Worm (Caenorhabditis elegans) whole organism, L2 larva: ENCODE data around the gene atl-1.

ENCODE experiments used
- egl-27 ChIP-seq: sonication (generic microtip); optimal IDR thresholded peaks from 3 replicates; lab custom pipeline; 2017; ENCODE audit warnings: missing biosample characterization, missing genetic modification reagents, missing genetic modification characterization
- lin-13 ChIP-seq: fragments of 150-350 bp; optimal IDR thresholded peaks from 2 replicates; lab custom pipeline; 2014; ENCODE audit warnings: missing biosample characterization, missing genetic modification reagents, missing genetic modification characterization
- nhr-10 ChIP-seq: sonication (generic microtip); optimal IDR thresholded peaks from 2 replicates; lab custom pipeline; 2017; ENCODE audit warnings: missing biosample characterization, missing genetic modification characterization
- nhr-237 ChIP-seq: fragments of 150-350 bp; optimal IDR thresholded peaks from 2 replicates; lab custom pipeline; 2014; ENCODE audit warnings: missing biosample characterization, missing genetic modification characterization
- unc-39 ChIP-seq: fragments of 150-350 bp; optimal IDR thresholded peaks from 2 replicates; lab custom pipeline; 2014; ENCODE audit warnings: missing biosample characterization, missing genetic modification characterization
- ztf-11 ChIP-seq: sonication (generic microtip); optimal IDR thresholded peaks from 2 replicates; lab custom pipeline; 2017; ENCODE audit warnings: missing biosample characterization, missing genetic modification characterization
- ztf-4 ChIP-seq: fragments of 150-350 bp; optimal IDR thresholded peaks from 2 replicates; lab custom pipeline; 2014; ENCODE audit warnings: missing biosample characterization, missing genetic modification characterization

- TF ChIP-seq nhr-10 (tag; lab: Kevin White, UChicago) = no peak
- no peak for TF ChIP-seq ztf-11 (tag; lab: Kevin White, UChicago)
- TF ChIP-seq nhr-237 (tag; lab: Kevin White, UChicago) = no peak
- no peak for TF ChIP-seq egl-27
- TF ChIP-seq lin-13 = no peak
- TF ChIP-seq unc-39 (tag; lab: Kevin White, UChicago) = no peak
- TF ChIP-seq ztf-4 (tag; lab: Kevin White, UChicago) = no peak
Observed at ce11 chrV:9677977-9678376, 32.6 kb upstream of the atl-1 start, which contains the start of gene cthd-1.
